Fruit fly (Drosophila melanogaster): ENCODE results near the gene Tsp.

Gene Tsp

DNA sequence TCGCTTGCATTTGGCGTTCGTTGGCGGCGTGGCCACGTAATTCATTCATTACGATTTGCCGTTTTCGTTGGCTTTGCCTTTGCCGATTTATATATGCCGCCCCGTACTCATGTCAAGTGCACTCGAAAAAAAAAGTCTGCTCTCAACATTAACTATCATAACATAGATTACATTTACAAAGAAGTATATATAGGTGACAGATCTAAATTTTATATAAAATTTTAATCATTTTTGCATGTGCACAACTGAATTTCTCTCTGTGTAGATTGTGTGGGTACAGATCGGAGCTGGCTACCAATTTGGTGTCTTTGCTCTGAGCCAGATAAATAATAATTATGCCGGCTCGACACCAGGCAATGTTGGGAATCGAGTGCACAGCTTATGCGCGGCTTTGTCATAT lies 10.5 kb downstream of the Tsp start:
- TF ChIP-seq run (tag; optimal IDR thresholded peaks at IDR 0.05): no peak
- no peak for TF ChIP-seq pzg (GFP tag; optimal IDR thresholded peaks at IDR 0.05)
- TF ChIP-seq CG2678 (tag; optimal IDR thresholded peaks at IDR 0.05): peak; percentile 49
- no peak for TF ChIP-seq cad (GFP tag; optimal IDR thresholded peaks at IDR 0.05)
- no peak for TF ChIP-seq ash1 (GFP tag; optimal IDR thresholded peaks at IDR 0.05)
- TF ChIP-seq kay (GFP tag; optimal IDR thresholded peaks at IDR 0.05): no peak
- TF ChIP-seq Dip3 (GFP tag; optimal IDR thresholded peaks at IDR 0.05): no peak
- TF ChIP-seq unpg (GFP tag; optimal IDR thresholded peaks at IDR 0.05): peak; percentile 65
- no peak for TF ChIP-seq CG2116 (GFP tag; optimal IDR thresholded peaks at IDR 0.05)
- peak; percentile 9 for TF ChIP-seq Antp (GFP tag; optimal IDR thresholded peaks at IDR 0.05)
- TF ChIP-seq sd (tag; optimal IDR thresholded peaks at IDR 0.05): no peak
- TF ChIP-seq ken (GFP tag; IDR thresholded peaks at IDR 0.05): peak; percentile 33; the same call in 1 of the 3 replicates
- TF ChIP-seq dysf (GFP tag; IDR thresholded peaks at IDR 0.05): peak; percentile 67
- peak; percentile 65 for TF ChIP-seq CG11504 (tag; optimal IDR thresholded peaks at IDR 0.05)
- TF ChIP-seq CG7745 (tag; optimal IDR thresholded peaks at IDR 0.05): no peak
- TF ChIP-seq insv (GFP tag; optimal IDR thresholded peaks at IDR 0.05): no peak
- no peak for TF ChIP-seq so (GFP tag; IDR thresholded peaks at IDR 0.05)
- TF ChIP-seq Dp (GFP tag; optimal IDR thresholded peaks at IDR 0.05): no peak
- TF ChIP-seq stwl (tag; optimal IDR thresholded peaks at IDR 0.05): no peak
- TF ChIP-seq CG3281 (GFP tag; optimal IDR thresholded peaks at IDR 0.05): no peak
- TF ChIP-seq fru (optimal IDR thresholded peaks at IDR 0.05): no peak
- no peak for TF ChIP-seq Side (GFP tag; optimal IDR thresholded peaks at IDR 0.05)
- TF ChIP-seq Asciz (GFP tag; optimal IDR thresholded peaks at IDR 0.05): peak; percentile 30
- peak; percentile 40 for TF ChIP-seq H2.0 (GFP tag; IDR thresholded peaks at IDR 0.05)
- TF ChIP-seq dati (GFP tag; IDR thresholded peaks at IDR 0.05): 0 out of 2 replicates have a peak, but pooled peaks have one; percentile 25
- no peak for TF ChIP-seq vfl (GFP tag; optimal IDR thresholded peaks at IDR 0.05)
- TF ChIP-seq mirr (GFP tag; optimal IDR thresholded peaks at IDR 0.05): no peak
- no peak for TF ChIP-seq CG2199 (GFP tag; IDR thresholded peaks at IDR 0.05)
- no peak for TF ChIP-seq CG3838 (GFP tag; optimal IDR thresholded peaks at IDR 0.05)
- no peak for TF ChIP-seq CG13287 (GFP tag; IDR thresholded peaks at IDR 0.05; ENCODE audit: partially characterized antibody)
- TF ChIP-seq CG12659 (GFP tag; optimal IDR thresholded peaks at IDR 0.05): no peak
- TF ChIP-seq CG12942 (GFP tag; optimal IDR thresholded peaks at IDR 0.05): peak; percentile 2
- peak; percentile 18 for TF ChIP-seq bcd (GFP tag; optimal IDR thresholded peaks at IDR 0.05)
- no peak for TF ChIP-seq disco-r (GFP tag; optimal IDR thresholded peaks at IDR 0.05)
- peak; percentile 49 for TF ChIP-seq ind (GFP tag; optimal IDR thresholded peaks at IDR 0.05)
- TF ChIP-seq H15 (GFP tag; IDR thresholded peaks at IDR 0.05): no peak
- no peak for TF ChIP-seq ro (GFP tag; IDR thresholded peaks at IDR 0.05)
- no peak for TF ChIP-seq CG16813 (GFP tag; IDR thresholded peaks at IDR 0.05; ENCODE audit: partially characterized antibody)
- no peak; the same call in 1 of the 2 replicates for TF ChIP-seq CG32532 (GFP tag; IDR thresholded peaks at IDR 0.05)
- TF ChIP-seq Doc2 (GFP tag; IDR thresholded peaks at IDR 0.05): no peak
- TF ChIP-seq Taf1 (GFP tag; IDR thresholded peaks at IDR 0.05): no peak
- TF ChIP-seq CG11696 (GFP tag; IDR thresholded peaks at IDR 0.05): no peak
- TF ChIP-seq CG2202 (tag; optimal IDR thresholded peaks at IDR 0.05): no peak
- no peak for TF ChIP-seq HmgZ (tag; optimal IDR thresholded peaks at IDR 0.05)
- no peak for TF ChIP-seq tx (GFP tag; optimal IDR thresholded peaks at IDR 0.05)
- TF ChIP-seq BEAF-32 (GFP tag; optimal IDR thresholded peaks at IDR 0.05): no peak
- peak; percentile 9 for TF ChIP-seq CoRest (tag; optimal IDR thresholded peaks at IDR 0.05)
- TF ChIP-seq btn (GFP tag; optimal IDR thresholded peaks at IDR 0.05): no peak
- TF ChIP-seq Sox100B (GFP tag; optimal IDR thresholded peaks at IDR 0.05): peak; percentile 23
- no peak for TF ChIP-seq CG8290 (GFP tag; optimal IDR thresholded peaks at IDR 0.05)
- no peak for TF ChIP-seq CG8290 (tag; optimal IDR thresholded peaks at IDR 0.05)
- TF ChIP-seq sens (GFP tag): peak; percentile 49
- no peak for TF ChIP-seq ham (GFP tag; IDR thresholded peaks at IDR 0.05)
